Fruit fly (Drosophila melanogaster) whole organism: ENCODE measurements around the gene Mdh2.
A peak's percentile ranks its signal among the peaks of the same experiment; 100 is the strongest.

Source experiments
- CG8478 ChIP-seq: fragments of >200 bp; optimal IDR thresholded peaks from 2 replicates; lab custom pipeline; 2018; ENCODE audit warnings: inconsistent platforms
- Dll ChIP-seq: fragments of >200 bp; optimal IDR thresholded peaks from 2 replicates; lab custom pipeline; 2017
- EcR ChIP-seq, 2 experiments: fragments of >200 bp; optimal IDR thresholded peaks; 2 replicates each; lab custom pipeline; 2017; ENCODE audit warnings: missing biosample characterization in 2 of 2, missing genetic modification characterization in 2 of 2, missing genetic modification reagents in 2 of 2
- pan ChIP-seq: fragments of >200 bp; optimal IDR thresholded peaks from 2 replicates; lab custom pipeline; 2017
- psq ChIP-seq: fragments of >200 bp; optimal IDR thresholded peaks from 2 replicates; lab custom pipeline; 2017
- usp ChIP-seq: fragments of >200 bp; optimal IDR thresholded peaks from 2 replicates; lab custom pipeline; 2017; ENCODE audit warnings: missing biosample characterization, missing genetic modification characterization, mixed read lengths

Mdh2 gene

dm6 chr3R:18234699-18235257, 8.6 kb downstream of the Mdh2 start:
- no peak for TF ChIP-seq Dll (lab: Kevin White, UChicago)
- no peak for TF ChIP-seq psq
- TF ChIP-seq EcR (GFP tag; optimal IDR thresholded peaks at IDR 0.05; lab: Kevin White, UChicago), result no peak
- no peak for TF ChIP-seq usp (GFP tag; lab: Kevin White, UChicago)
- no peak for TF ChIP-seq pan (lab: Kevin White, UChicago)
- no peak for TF ChIP-seq CG8478

dm6 chr3R:18235879-18236278, 9.7 kb downstream of the Mdh2 start, which contains the start of gene repo:
Gene repo (plus strand): TSS chr3R:18236192.
- TF ChIP-seq EcR (GFP tag; optimal IDR thresholded peaks at IDR 0.05; lab: Kevin White, UChicago) (no peak), usp (GFP tag; lab: Kevin White, UChicago) (no peak), Dll (lab: Kevin White, UChicago) (no peak), pan (lab: Kevin White, UChicago) (no peak), CG8478 (no peak), psq (no peak)

- TF ChIP-seq Dll (lab: Kevin White, UChicago) (no peak), CG8478 (no peak), usp (GFP tag; lab: Kevin White, UChicago) (no peak), psq (no peak), EcR (GFP tag; optimal IDR thresholded peaks at IDR 0.05; lab: Kevin White, UChicago) (no peak), pan (lab: Kevin White, UChicago) (no peak)
Observed at dm6 chr3R:18242089-18242955, 16.1 kb downstream of the Mdh2 start, which contains the start of the genes CG7156 and 14-3-3epsilon. Gene CG7156 (minus strand): TSS chr3R:18242159. Gene 14-3-3epsilon (plus strand): TSS chr3R:18242531.

- TF ChIP-seq pan (lab: Kevin White, UChicago) (no peak), psq (no peak), CG8478 (no peak), Dll (lab: Kevin White, UChicago) (no peak), usp (GFP tag; lab: Kevin White, UChicago) (no peak), EcR (GFP tag; optimal IDR thresholded peaks at IDR 0.05; lab: Kevin White, UChicago) (no peak)
Observed at dm6 chr3R:18243000-18243399, 16.8 kb downstream of the Mdh2 start.

- no peak for TF ChIP-seq pan (lab: Kevin White, UChicago)
- TF ChIP-seq EcR (GFP tag; optimal IDR thresholded peaks at IDR 0.05; lab: Kevin White, UChicago), result no peak
- TF ChIP-seq psq, result no peak
- TF ChIP-seq Dll (lab: Kevin White, UChicago), result no peak
- no peak for TF ChIP-seq CG8478
- TF ChIP-seq usp (GFP tag; lab: Kevin White, UChicago), result no peak
Observed at dm6 chr3R:18243718-18244170, 17.5 kb downstream of the Mdh2 start.

- TF ChIP-seq usp (GFP tag; lab: Kevin White, UChicago) (no peak), psq (no peak), CG8478 (peak; percentile 89), pan (lab: Kevin White, UChicago) (no peak), EcR (GFP tag; optimal IDR thresholded peaks at IDR 0.05; lab: Kevin White, UChicago) (peak in 1 of 2 experiments; percentile 79), Dll (lab: Kevin White, UChicago) (peak; percentile 93)
Observed at dm6 chr3R:18244171-18245043, 18.2 kb downstream of the Mdh2 start.

- TF ChIP-seq pan (lab: Kevin White, UChicago), result no peak
- TF ChIP-seq EcR (GFP tag; optimal IDR thresholded peaks at IDR 0.05; lab: Kevin White, UChicago), result no peak
- no peak for TF ChIP-seq psq
Observed at dm6 chr3R:18245044-18245596, 18.9 kb downstream of the Mdh2 start.

- no peak for TF ChIP-seq Dll (lab: Kevin White, UChicago)
Observed at dm6 chr3R:18246041-18246440, 19.8 kb downstream of the Mdh2 start.

- TF ChIP-seq CG8478, result no peak
- TF ChIP-seq pan (lab: Kevin White, UChicago), result no peak
- no peak for TF ChIP-seq Dll (lab: Kevin White, UChicago)
Observed at dm6 chr3R:18249268-18249667, 23.1 kb downstream of the Mdh2 start.

dm6 chr3R:18250815-18251214, 24.6 kb downstream of the Mdh2 start, which contains the start of gene CG18598:
Gene CG18598 (plus strand): TSS chr3R:18251115.
- TF ChIP-seq psq, result no peak
- TF ChIP-seq Dll (lab: Kevin White, UChicago), result no peak
- no peak for TF ChIP-seq CG8478
- TF ChIP-seq pan (lab: Kevin White, UChicago), result no peak
- no peak for TF ChIP-seq usp (GFP tag; lab: Kevin White, UChicago)
- TF ChIP-seq EcR (GFP tag; optimal IDR thresholded peaks at IDR 0.05; lab: Kevin White, UChicago), result no peak

- TF ChIP-seq EcR (GFP tag; optimal IDR thresholded peaks at IDR 0.05; lab: Kevin White, UChicago), result no peak
- no peak for TF ChIP-seq pan (lab: Kevin White, UChicago)
- no peak for TF ChIP-seq Dll (lab: Kevin White, UChicago)
- no peak for TF ChIP-seq CG8478
- TF ChIP-seq usp (GFP tag; lab: Kevin White, UChicago), result no peak
- TF ChIP-seq psq, result no peak
Observed at dm6 chr3R:18251876-18252275, 25.7 kb downstream of the Mdh2 start.
